Worm (Caenorhabditis elegans) whole organism, young adult: Measurements from ENCODE around the gene W01B6.5.

Experiments used
- B0019.2 ChIP-seq: fragments of 200-800 bp; sonication (Bioruptor generic); conservative IDR thresholded peaks from 2 replicates; pipeline ENCODE4 v1.3.6; 2022; ENCODE audit warnings: missing genetic modification reagents, missing genetic modification characterization, missing compliant biosample characterization
- B0035.1 ChIP-seq: sonication (generic microtip); optimal IDR thresholded peaks from 2 replicates; lab custom pipeline; 2016; ENCODE audit warnings: missing genetic modification characterization, mild to moderate bottlenecking, missing compliant biosample characterization, missing genotype, missing genetic modification reagents
- B0261.1 ChIP-seq: sonication (generic microtip); optimal IDR thresholded peaks from 2 replicates; lab custom pipeline; 2016; ENCODE audit warnings: mild to moderate bottlenecking, missing genetic modification characterization, moderate library complexity, missing compliant biosample characterization
- F33H1.4 ChIP-seq: fragments of 200-800 bp; sonication (Bioruptor generic); IDR thresholded peaks from 2 replicates; pipeline ENCODE4 v1.3.6; 2022; ENCODE audit warnings: missing genetic modification reagents, missing genetic modification characterization, missing compliant biosample characterization
- F55B11.4 ChIP-seq: sonication (generic microtip); optimal IDR thresholded peaks from 2 replicates; lab custom pipeline; 2016; ENCODE audit warnings: missing compliant biosample characterization, missing genetic modification characterization, borderline replicate concordance; ENCODE audit not compliant: insufficient read depth
- Y53G8AR.9 ChIP-seq: fragments of 200-800 bp; sonication (Bioruptor generic); conservative IDR thresholded peaks from 2 replicates; pipeline ENCODE4 v1.3.6; 2022; ENCODE audit warnings: missing genetic modification reagents, missing genetic modification characterization, missing compliant biosample characterization
- aptf-2 ChIP-seq: fragments of 200-800 bp; sonication (Bioruptor generic); conservative IDR thresholded peaks from 2 replicates; pipeline ENCODE4 v1.3.6; 2022; ENCODE audit warnings: missing genetic modification reagents, missing genetic modification characterization, missing compliant biosample characterization
- athp-1 ChIP-seq: sonication (generic microtip); optimal IDR thresholded peaks from 2 replicates; lab custom pipeline; 2017; ENCODE audit warnings: mild to moderate bottlenecking, missing genetic modification characterization, missing compliant biosample characterization
- attf-3 ChIP-seq: fragments of 200-800 bp; sonication (Bioruptor generic); conservative IDR thresholded peaks from 2 replicates; pipeline ENCODE4 v1.3.6; 2022; ENCODE audit warnings: missing genetic modification reagents, missing genetic modification characterization, missing compliant biosample characterization
- bed-1 ChIP-seq: fragments of 200-800 bp; sonication (Bioruptor generic); IDR thresholded peaks from 2 replicates; pipeline ENCODE4 v1.3.6; 2022; ENCODE audit warnings: missing genetic modification reagents, missing genetic modification characterization, missing compliant biosample characterization
- bed-2 ChIP-seq: fragments of 200-800 bp; sonication (Bioruptor generic); IDR thresholded peaks from 2 replicates; pipeline ENCODE4 v1.3.6; 2022; ENCODE audit warnings: missing genetic modification reagents, missing genetic modification characterization, missing compliant biosample characterization
- ccch-3 ChIP-seq: fragments of 200-800 bp; sonication (Bioruptor generic); optimal IDR thresholded peaks from 2 replicates; lab custom pipeline; 2018; ENCODE audit warnings: mild to moderate bottlenecking, missing genetic modification characterization, missing compliant biosample characterization
- cebp-2 ChIP-seq: fragments of 200-800 bp; sonication (Bioruptor generic); IDR thresholded peaks from 2 replicates; pipeline ENCODE4 v1.3.6; 2022; ENCODE audit warnings: missing genetic modification characterization, missing compliant biosample characterization
- ceh-91 ChIP-seq: fragments of 200-800 bp; sonication (Bioruptor generic); IDR thresholded peaks from 2 replicates; pipeline ENCODE4 v1.3.6; 2022; ENCODE audit warnings: missing genetic modification reagents, missing genetic modification characterization, missing compliant biosample characterization
- die-1 ChIP-seq: sonication (generic microtip); optimal IDR thresholded peaks from 2 replicates; lab custom pipeline; 2016; ENCODE audit warnings: missing genotype, mild to moderate bottlenecking, missing genetic modification characterization, missing compliant biosample characterization
- dox-1 ChIP-seq: fragments of 200-800 bp; sonication (Bioruptor generic); IDR thresholded peaks from 2 replicates; pipeline ENCODE4 v1.3.6; 2022; ENCODE audit warnings: missing genetic modification reagents, missing genetic modification characterization, missing compliant biosample characterization
- dpl-1 ChIP-seq: fragments of 150-350 bp; optimal IDR thresholded peaks from 2 replicates; lab custom pipeline; 2014; ENCODE audit warnings: missing biosample characterization, missing genetic modification reagents, missing genetic modification characterization
- egl-18 ChIP-seq: fragments of 200-800 bp; sonication (Bioruptor generic); IDR thresholded peaks from 2 replicates; pipeline ENCODE4 v1.3.6; 2022; ENCODE audit warnings: missing genetic modification reagents, missing genetic modification characterization, missing compliant biosample characterization
- egrh-3 ChIP-seq: fragments of 200-800 bp; sonication (Bioruptor generic); IDR thresholded peaks from 2 replicates; pipeline ENCODE4 v1.3.6; 2022; ENCODE audit warnings: missing genetic modification reagents, missing genetic modification characterization, missing compliant biosample characterization
- ekl-4 ChIP-seq: fragments of 200-800 bp; sonication (Bioruptor generic); IDR thresholded peaks from 2 replicates; pipeline ENCODE4 v1.3.6; 2022; ENCODE audit warnings: missing genetic modification reagents, missing genetic modification characterization, missing compliant biosample characterization
- gei-17 ChIP-seq: fragments of 200-800 bp; sonication (Bioruptor generic); optimal IDR thresholded peaks from 2 replicates; lab custom pipeline; 2018; ENCODE audit warnings: mild to moderate bottlenecking, missing genetic modification characterization, missing compliant biosample characterization
- him-1 ChIP-seq: sonication (generic microtip); optimal IDR thresholded peaks from 2 replicates; lab custom pipeline; 2016; ENCODE audit warnings: missing genotype, missing genetic modification reagents, missing genetic modification characterization, missing compliant biosample characterization
- hlh-12 ChIP-seq: sonication (generic microtip); optimal IDR thresholded peaks from 2 replicates; lab custom pipeline; 2016; ENCODE audit warnings: missing genetic modification characterization, missing compliant biosample characterization
- hlh-26 ChIP-seq: fragments of 200-800 bp; sonication (Bioruptor generic); conservative IDR thresholded peaks from 2 replicates; pipeline ENCODE4 v1.3.6; 2022; ENCODE audit warnings: missing genetic modification reagents, missing genetic modification characterization, missing compliant biosample characterization
- lin-26 ChIP-seq: fragments of 200-800 bp; sonication (Bioruptor generic); IDR thresholded peaks from 2 replicates; pipeline ENCODE4 v1.3.6; 2022; ENCODE audit warnings: missing genetic modification reagents, missing genetic modification characterization, missing compliant biosample characterization
- lir-1 ChIP-seq: fragments of 200-800 bp; sonication (Bioruptor generic); conservative IDR thresholded peaks from 2 replicates; pipeline ENCODE4 v1.3.6; 2022; ENCODE audit warnings: missing genetic modification reagents, missing genetic modification characterization, missing compliant biosample characterization
- lsl-1 ChIP-seq: fragments of 200-800 bp; sonication (Bioruptor generic); optimal IDR thresholded peaks from 2 replicates; lab custom pipeline; 2018; ENCODE audit warnings: mild to moderate bottlenecking, missing genetic modification characterization, moderate library complexity, missing compliant biosample characterization
- lsy-27 ChIP-seq: sonication (generic microtip); optimal IDR thresholded peaks from 2 replicates; lab custom pipeline; 2017; ENCODE audit warnings: missing genetic modification characterization, mild to moderate bottlenecking, missing compliant biosample characterization, antibody characterized with exemption, missing genotype, borderline replicate concordance; ENCODE audit not compliant: insufficient read depth
- madf-3 ChIP-seq: fragments of 200-800 bp; sonication (Bioruptor generic); IDR thresholded peaks from 2 replicates; pipeline ENCODE4 v1.3.6; 2022; ENCODE audit warnings: missing genetic modification reagents, missing genetic modification characterization, missing compliant biosample characterization
- mcd-1 ChIP-seq: fragments of 200-800 bp; sonication (Bioruptor generic); IDR thresholded peaks from 2 replicates; pipeline ENCODE4 v1.3.6; 2022; ENCODE audit warnings: missing genetic modification reagents, missing genetic modification characterization, missing compliant biosample characterization
- mes-4 ChIP-seq: sonication (generic microtip); optimal IDR thresholded peaks from 2 replicates; lab custom pipeline; 2016; ENCODE audit warnings: missing genotype, missing genetic modification characterization, missing compliant biosample characterization
- mxl-1 ChIP-seq: sonication (generic microtip); optimal IDR thresholded peaks from 2 replicates; lab custom pipeline; 2016; ENCODE audit warnings: missing genetic modification characterization, missing compliant biosample characterization
- nfya-1 ChIP-seq: sonication (generic microtip); optimal IDR thresholded peaks from 2 replicates; lab custom pipeline; 2017; ENCODE audit warnings: antibody characterized with exemption, missing compliant biosample characterization, missing genetic modification characterization, borderline replicate concordance; ENCODE audit not compliant: insufficient read depth
- nfya-2 ChIP-seq: fragments of 200-800 bp; sonication (Bioruptor generic); IDR thresholded peaks from 2 replicates; pipeline ENCODE4 v1.3.6; 2022; ENCODE audit warnings: missing genetic modification reagents, missing genetic modification characterization, missing compliant biosample characterization
- nfyb-1 ChIP-seq: fragments of 200-800 bp; sonication (Bioruptor generic); IDR thresholded peaks from 2 replicates; pipeline ENCODE4 v1.3.6; 2022; ENCODE audit warnings: missing genetic modification reagents, missing genetic modification characterization, missing compliant biosample characterization
- nhr-120 ChIP-seq: fragments of 200-800 bp; sonication (Bioruptor generic); IDR thresholded peaks from 2 replicates; pipeline ENCODE4 v1.3.6; 2022; ENCODE audit warnings: missing genetic modification characterization, missing compliant biosample characterization
- nhr-179 ChIP-seq: sonication (generic microtip); optimal IDR thresholded peaks from 2 replicates; lab custom pipeline; 2016; ENCODE audit warnings: mild to moderate bottlenecking, missing genetic modification characterization, missing compliant biosample characterization
- nhr-27 ChIP-seq: fragments of 200-800 bp; sonication (Bioruptor generic); optimal IDR thresholded peaks from 2 replicates; lab custom pipeline; 2018; ENCODE audit warnings: mild to moderate bottlenecking, missing genetic modification characterization, moderate library complexity, missing compliant biosample characterization
- pbrm-1 ChIP-seq: fragments of 200-800 bp; sonication (Bioruptor generic); IDR thresholded peaks from 2 replicates; pipeline ENCODE4 v1.3.6; 2022; ENCODE audit warnings: missing genetic modification reagents, missing genetic modification characterization, missing compliant biosample characterization
- pha-4 ChIP-seq: fragments of 150-350 bp; sonication (generic microtip); optimal IDR thresholded peaks from 2 replicates; lab custom pipeline; 2014; ENCODE audit warnings: missing biosample characterization, missing genetic modification reagents, missing genetic modification characterization
- rcor-1 ChIP-seq: fragments of 200-800 bp; sonication (Bioruptor generic); IDR thresholded peaks from 2 replicates; pipeline ENCODE4 v1.3.6; 2022; ENCODE audit warnings: missing genetic modification reagents, missing genetic modification characterization, missing compliant biosample characterization
- snpc-3.4 ChIP-seq: sonication (generic microtip); optimal IDR thresholded peaks from 2 replicates; lab custom pipeline; 2017; ENCODE audit warnings: missing genetic modification characterization, mild to moderate bottlenecking, missing compliant biosample characterization, antibody characterized with exemption, moderate library complexity, missing genotype, missing genetic modification reagents
- snpc-4 ChIP-seq, 5 experiments: fragments of 150-350 bp in 1 of 5; sonication (generic microtip) in 4 of 5; optimal IDR thresholded peaks; 2 replicates each; lab custom pipeline; 2014 to 2018; ENCODE audit warnings: missing genetic modification characterization in 5 of 5, missing biosample characterization in 3 of 5, antibody characterized with exemption in 2 of 5, mild to moderate bottlenecking in 2 of 5, missing compliant biosample characterization in 2 of 5, missing genotype in 2 of 5, moderate library complexity in 2 of 5, missing genetic modification reagents in 1 of 5
- xnd-1 ChIP-seq: sonication (generic microtip); optimal IDR thresholded peaks from 2 replicates; lab custom pipeline; 2016; ENCODE audit warnings: missing genotype, missing genetic modification reagents, missing genetic modification characterization, missing compliant biosample characterization

Gene W01B6.5

DNA sequence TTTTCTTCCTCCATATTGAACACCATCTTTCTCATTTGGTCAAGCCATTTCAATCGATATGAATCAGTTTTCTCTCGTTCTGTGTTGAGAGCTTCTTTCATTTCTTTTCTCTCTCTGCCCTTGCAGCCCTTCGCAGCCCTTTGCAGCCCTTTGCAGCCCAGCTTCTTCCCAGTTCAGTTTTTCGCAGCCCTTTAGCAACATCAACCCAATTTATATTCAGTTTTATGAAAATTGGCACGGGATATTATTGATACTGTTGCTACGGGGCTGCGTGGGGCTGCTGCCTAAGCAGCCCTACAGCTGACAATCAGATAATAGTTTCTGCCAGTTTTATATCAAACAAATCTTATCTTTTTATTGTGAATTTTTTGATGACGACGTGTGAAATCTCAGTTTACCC lies 39.0 kb upstream of the W01B6.5 start, which contains the start of gene F44D12.10:
Gene F44D12.10, minus strand, starts transcription at position 101 of the 400 bp plus-strand sequence.
- no peak for TF ChIP-seq Y53G8AR.9
- no peak for TF ChIP-seq egrh-3 (GFP tag; lab: Robert Waterston, UW)
- TF ChIP-seq snpc-3.4 (tag; lab: Kevin White, UChicago), result no peak
- TF ChIP-seq lsl-1, result no peak
- TF ChIP-seq lin-26 (GFP tag; lab: Robert Waterston, UW), result no peak
- TF ChIP-seq xnd-1 (tag; lab: Kevin White, UChicago), result no peak
- no peak for TF ChIP-seq nfyb-1
- TF ChIP-seq rcor-1 (GFP tag; lab: Robert Waterston, UW), result no peak
- TF ChIP-seq nfya-1 (tag; lab: Kevin White, UChicago), result no peak
- TF ChIP-seq B0019.2 (GFP tag; lab: Robert Waterston, UW), result no peak
- no peak for TF ChIP-seq dox-1 (GFP tag; lab: Robert Waterston, UW)
- no peak for TF ChIP-seq pha-4 (tag; lab: Kevin White, UChicago)
- TF ChIP-seq F55B11.4 (tag; lab: Kevin White, UChicago), result no peak

DNA sequence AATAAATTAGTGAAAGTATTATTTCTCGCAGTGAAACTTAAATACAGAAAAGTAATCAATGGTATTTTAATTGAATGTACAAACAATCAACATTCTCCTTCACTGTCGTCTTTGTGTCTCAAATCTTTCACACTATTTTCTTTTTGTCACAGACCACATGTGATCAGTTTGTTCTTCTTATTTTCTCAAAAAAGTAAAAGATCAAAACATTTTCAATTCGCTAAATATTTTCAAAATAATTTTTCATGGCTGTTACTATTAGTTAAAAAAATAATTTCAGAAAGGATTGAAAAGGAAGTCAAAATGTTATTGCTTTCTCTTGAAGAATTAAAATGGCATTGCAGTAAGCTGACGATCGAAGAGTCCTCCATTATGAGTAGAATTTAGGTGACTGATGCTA lies 35.2 kb upstream of the W01B6.5 start, which contains the start of gene dhs-31:
Gene dhs-31, minus strand, starts transcription at position 101 of the 400 bp plus-strand sequence.
- TF ChIP-seq bed-2 (GFP tag; lab: Robert Waterston, UW), result no peak
- TF ChIP-seq hlh-12, result no peak
- no peak for TF ChIP-seq athp-1 (tag; lab: Kevin White, UChicago)
- no peak for TF ChIP-seq ceh-91 (GFP tag; lab: Robert Waterston, UW)
- TF ChIP-seq aptf-2 (GFP tag; lab: Robert Waterston, UW), result no peak
- no peak for TF ChIP-seq pha-4 (tag; lab: Kevin White, UChicago)
- no peak for TF ChIP-seq mcd-1 (GFP tag; lab: Robert Waterston, UW)
- TF ChIP-seq lsy-27 (tag; lab: Kevin White, UChicago), result no peak
- TF ChIP-seq nhr-27 (tag; lab: Kevin White, UChicago), result no peak
- no peak for TF ChIP-seq lir-1 (GFP tag; lab: Robert Waterston, UW)
- TF ChIP-seq B0035.1 (tag; lab: Kevin White, UChicago), result no peak
- TF ChIP-seq snpc-4 (GFP tag; optimal IDR thresholded peaks at IDR 0.05; lab: Kevin White, UChicago), result no peak
- no peak for TF ChIP-seq snpc-4 (tag; optimal IDR thresholded peaks at IDR 0.05; lab: Kevin White, UChicago)
- TF ChIP-seq bed-1 (GFP tag; lab: Robert Waterston, UW), result no peak
- no peak for TF ChIP-seq ccch-3 (GFP tag; lab: Kevin White, UChicago)
- TF ChIP-seq cebp-2, result no peak
- no peak for TF ChIP-seq B0261.1 (tag; lab: Kevin White, UChicago)

DNA sequence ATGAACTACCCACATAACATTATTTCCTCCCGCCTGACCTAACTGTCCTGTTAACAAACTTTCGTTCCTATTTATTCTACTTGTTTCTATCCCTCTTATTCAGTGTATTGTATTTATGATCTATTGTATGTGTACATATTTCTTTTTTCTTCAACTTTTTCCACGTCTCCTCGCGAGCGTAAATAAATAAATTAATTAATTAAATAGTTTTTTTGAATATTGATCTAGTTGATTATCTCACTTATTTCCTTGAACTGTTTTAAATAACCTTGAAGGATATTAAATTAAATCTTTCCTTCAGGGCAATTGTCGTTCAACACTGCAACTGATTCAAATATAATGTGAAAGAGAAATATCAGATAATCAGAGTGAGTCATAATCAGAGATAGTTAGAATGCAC lies 33.1 kb upstream of the W01B6.5 start, which contains the start of gene frk-1:
Gene frk-1, plus strand, starts transcription at position 301 of the 400 bp plus-strand sequence.
- TF ChIP-seq Y53G8AR.9, result no peak
- TF ChIP-seq attf-3 (GFP tag; lab: Robert Waterston, UW), result no peak
- TF ChIP-seq mcd-1 (GFP tag; lab: Robert Waterston, UW), result no peak
- TF ChIP-seq nfya-2, result no peak
- TF ChIP-seq nhr-179, result no peak
- TF ChIP-seq pbrm-1, result no peak
- no peak for TF ChIP-seq mxl-1 (tag; lab: Kevin White, UChicago)
- no peak for TF ChIP-seq mes-4 (tag; lab: Kevin White, UChicago)
- no peak for TF ChIP-seq F33H1.4 (GFP tag; lab: Robert Waterston, UW)
- no peak for TF ChIP-seq ekl-4 (GFP tag; lab: Robert Waterston, UW)
- no peak for TF ChIP-seq nhr-120 (GFP tag; lab: Robert Waterston, UW)
- no peak for TF ChIP-seq dpl-1 (GFP tag; lab: Kevin White, UChicago)
- TF ChIP-seq egl-18, result no peak
- TF ChIP-seq athp-1 (tag; lab: Kevin White, UChicago), result no peak
- no peak for TF ChIP-seq gei-17 (GFP tag; lab: Kevin White, UChicago)
- TF ChIP-seq him-1 (tag; lab: Kevin White, UChicago), result no peak
- TF ChIP-seq madf-3 (GFP tag; lab: Robert Waterston, UW), result no peak
- TF ChIP-seq lir-1 (GFP tag; lab: Robert Waterston, UW), result no peak
- TF ChIP-seq hlh-26 (GFP tag; lab: Robert Waterston, UW), result no peak
- no peak for TF ChIP-seq die-1
